Worm (Caenorhabditis elegans) whole organism, L4/young adult: ENCODE results near the gene oac-7.

Experiments
- dao-5 ChIP-seq: sonication (generic microtip); optimal IDR thresholded peaks from 2 replicates; lab custom pipeline; 2016; ENCODE audit warnings: missing genotype, missing genetic modification characterization, moderate library complexity, missing compliant biosample characterization
- him-1 ChIP-seq: sonication (generic microtip); optimal IDR thresholded peaks from 2 replicates; lab custom pipeline; 2016; ENCODE audit warnings: missing genotype, missing genetic modification reagents, missing genetic modification characterization, missing compliant biosample characterization

DNA sequence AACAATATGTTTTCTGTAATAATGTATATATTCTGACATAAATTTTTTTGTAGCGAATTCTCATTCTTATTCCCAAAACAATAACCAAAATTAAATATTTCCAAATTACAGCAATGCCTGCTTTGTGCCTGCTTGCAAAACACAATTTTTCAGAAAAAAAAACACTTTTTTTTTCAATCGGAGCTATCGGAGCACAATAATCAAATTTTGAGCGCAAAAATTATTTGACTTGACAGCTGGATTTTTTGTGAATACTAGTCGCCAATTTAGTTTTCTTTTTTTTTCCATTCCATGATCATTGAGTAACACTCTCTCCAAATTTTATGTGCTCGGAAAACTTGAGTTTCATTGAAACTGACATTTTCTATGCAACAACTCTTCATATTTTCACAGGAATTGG is 7.6 kb downstream of the oac-7 start, which contains the start of gene srh-180:
- TF ChIP-seq him-1 (tag; lab: Kevin White, UChicago) (no peak), dao-5 (tag; lab: Kevin White, UChicago) (no peak)
